Fruit fly (Drosophila melanogaster) whole organism, embryonic: ENCODE data around the gene syd.

Experiments used
- Bdp1 ChIP-seq: fragments of 200-800 bp; sonication (Bioruptor generic); optimal IDR thresholded peaks from 3 replicates; lab custom pipeline; 2016; ENCODE audit warnings: missing biosample characterization, missing genetic modification characterization
- CG10274 ChIP-seq: fragments of 200-800 bp; sonication (Bioruptor generic); optimal IDR thresholded peaks from 3 replicates; lab custom pipeline; 2017; ENCODE audit warnings: missing biosample characterization, mild to moderate bottlenecking, missing genetic modification characterization
- CG10462 ChIP-seq: fragments of 200-800 bp; sonication (Bioruptor generic); optimal IDR thresholded peaks from 2 replicates; lab custom pipeline; 2016; ENCODE audit warnings: missing biosample characterization, missing genetic modification characterization
- CG11398 ChIP-seq: fragments of 200-800 bp; sonication (Bioruptor generic); optimal IDR thresholded peaks from 2 replicates; lab custom pipeline; 2016; ENCODE audit warnings: missing biosample characterization, missing genetic modification characterization
- CG11456 ChIP-seq: fragments of 200-800 bp; sonication (Bioruptor generic); IDR thresholded peaks from 3 replicates; pipeline ENCODE4 v1.3.6; 2022; ENCODE audit warnings: missing biosample characterization, missing genetic modification characterization
- CG11504 ChIP-seq: fragments of 200-800 bp; sonication (Bioruptor generic); optimal IDR thresholded peaks from 3 replicates; lab custom pipeline; 2019; ENCODE audit warnings: missing biosample characterization, mild to moderate bottlenecking, missing genetic modification characterization, moderate library complexity
- CG12219 ChIP-seq: fragments of 200-800 bp; sonication (Bioruptor generic); optimal IDR thresholded peaks from 3 replicates; lab custom pipeline; 2018; ENCODE audit warnings: missing biosample characterization, mild to moderate bottlenecking, missing genetic modification characterization
- CG12769 ChIP-seq: fragments of 200-800 bp; sonication (Bioruptor generic); optimal IDR thresholded peaks from 2 replicates; lab custom pipeline; 2019; ENCODE audit warnings: missing biosample characterization, mild to moderate bottlenecking, missing genetic modification characterization, moderate library complexity
- CG13287 ChIP-seq: fragments of 200-800 bp; sonication (Bioruptor generic); IDR thresholded peaks from 2 replicates; pipeline ENCODE4 v1.3.6; 2022; ENCODE audit warnings: missing biosample characterization, missing genetic modification characterization; ENCODE audit not compliant: partially characterized antibody
- CG13775 ChIP-seq: fragments of 200-800 bp; sonication (Bioruptor generic); optimal IDR thresholded peaks from 3 replicates; lab custom pipeline; 2017; ENCODE audit warnings: missing biosample characterization, mild to moderate bottlenecking, missing genetic modification characterization
- CG14050 ChIP-seq: fragments of 200-800 bp; sonication (Bioruptor generic); IDR thresholded peaks from 3 replicates; pipeline ENCODE4 v1.3.6; 2022; ENCODE audit warnings: missing biosample characterization, missing genetic modification characterization
- CG16863 ChIP-seq: fragments of 200-800 bp; sonication (Bioruptor generic); optimal IDR thresholded peaks from 3 replicates; lab custom pipeline; 2016; ENCODE audit warnings: missing biosample characterization, missing genetic modification characterization
- CG17186 ChIP-seq: fragments of 200-800 bp; sonication (Bioruptor generic); optimal IDR thresholded peaks from 3 replicates; lab custom pipeline; 2017; ENCODE audit warnings: missing biosample characterization, missing genetic modification reagents, missing genetic modification characterization
- CG17802 ChIP-seq: fragments of 200-800 bp; sonication (Bioruptor generic); optimal IDR thresholded peaks from 2 replicates; lab custom pipeline; 2018; ENCODE audit warnings: missing biosample characterization, mild to moderate bottlenecking, missing genetic modification characterization, moderate library complexity
- CG1832 ChIP-seq: fragments of 200-800 bp; sonication (Bioruptor generic); optimal IDR thresholded peaks from 2 replicates; lab custom pipeline; 2017; ENCODE audit warnings: missing biosample characterization, mild to moderate bottlenecking, missing genetic modification characterization, inconsistent platforms
- CG18619 ChIP-seq: fragments of 200-800 bp; sonication (Bioruptor generic); optimal IDR thresholded peaks from 3 replicates; lab custom pipeline; 2017; ENCODE audit warnings: missing biosample characterization, mild to moderate bottlenecking, missing genetic modification characterization
- CG2120 ChIP-seq: fragments of 200-800 bp; sonication (Bioruptor generic); optimal IDR thresholded peaks from 3 replicates; lab custom pipeline; 2016; ENCODE audit warnings: missing biosample characterization, missing genetic modification characterization
- CG4424 ChIP-seq: fragments of 200-800 bp; sonication (Bioruptor generic); optimal IDR thresholded peaks from 3 replicates; lab custom pipeline; 2016; ENCODE audit warnings: missing biosample characterization, missing genetic modification characterization
- CG4820 ChIP-seq: fragments of 200-800 bp; sonication (Bioruptor generic); optimal IDR thresholded peaks from 3 replicates; lab custom pipeline; 2016; ENCODE audit warnings: missing biosample characterization, missing genetic modification characterization
- CG5953 ChIP-seq: fragments of 200-800 bp; sonication (Bioruptor generic); IDR thresholded peaks from 2 replicates; pipeline ENCODE4 v1.3.6; 2022; ENCODE audit warnings: missing biosample characterization, missing genetic modification characterization
- CG6683 ChIP-seq: fragments of 200-800 bp; sonication (Bioruptor generic); optimal IDR thresholded peaks from 2 replicates; lab custom pipeline; 2017; ENCODE audit warnings: missing biosample characterization, mild to moderate bottlenecking, missing genetic modification characterization, missing genetic modification reagents
- CG6689 ChIP-seq: fragments of 200-800 bp; sonication (Bioruptor generic); IDR thresholded peaks from 2 replicates; pipeline ENCODE4 v1.3.6; 2022; ENCODE audit warnings: missing biosample characterization, missing genetic modification characterization
- CG6791 ChIP-seq: fragments of 200-800 bp; sonication (Bioruptor generic); IDR thresholded peaks from 3 replicates; pipeline ENCODE4 v1.3.6; 2022; ENCODE audit warnings: missing biosample characterization, missing genetic modification characterization; ENCODE audit not compliant: partially characterized antibody
- CG7357 ChIP-seq: fragments of 200-800 bp; sonication (Bioruptor generic); IDR thresholded peaks from 3 replicates; pipeline ENCODE4 v1.3.6; 2022; ENCODE audit warnings: missing biosample characterization, missing genetic modification characterization
- CG9609 ChIP-seq: fragments of 200-800 bp; sonication (Bioruptor generic); optimal IDR thresholded peaks from 3 replicates; lab custom pipeline; 2016; ENCODE audit warnings: missing biosample characterization, missing genetic modification characterization
- D ChIP-seq, 2 experiments: fragments of 200-800 bp in 1 of 2; fragments of >200 bp in 1 of 2; sonication (Bioruptor generic) in 1 of 2; optimal IDR thresholded peaks; 2 replicates in 1 of 2; 3 replicates in 1 of 2; lab custom pipeline; 2017; ENCODE audit warnings: mild to moderate bottlenecking in 1 of 2, missing biosample characterization in 1 of 2, missing genetic modification characterization in 1 of 2, missing genetic modification reagents in 1 of 2
- Dip3 ChIP-seq: fragments of 200-800 bp; sonication (Bioruptor generic); optimal IDR thresholded peaks from 3 replicates; lab custom pipeline; 2016; ENCODE audit warnings: missing biosample characterization, missing genetic modification characterization
- Hr39 ChIP-seq: fragments of >200 bp; optimal IDR thresholded peaks from 2 replicates; lab custom pipeline; 2017
- NfI ChIP-seq: fragments of 200-800 bp; sonication (Bioruptor generic); optimal IDR thresholded peaks from 3 replicates; lab custom pipeline; 2018; ENCODE audit warnings: missing biosample characterization, mild to moderate bottlenecking, missing genetic modification characterization, moderate library complexity
- PHDP ChIP-seq: fragments of 200-800 bp; sonication (Bioruptor generic); optimal IDR thresholded peaks from 3 replicates; lab custom pipeline; 2018; ENCODE audit warnings: missing biosample characterization, mild to moderate bottlenecking, missing genetic modification characterization, moderate library complexity
- abd-A ChIP-seq: fragments of 200-800 bp; sonication (Bioruptor generic); optimal IDR thresholded peaks from 3 replicates; lab custom pipeline; 2019; ENCODE audit warnings: missing biosample characterization, mild to moderate bottlenecking, missing genetic modification characterization, moderate library complexity
- ara ChIP-seq: fragments of 200-800 bp; sonication (Bioruptor generic); IDR thresholded peaks from 2 replicates; pipeline ENCODE4 v1.3.6; 2022; ENCODE audit warnings: missing biosample characterization, missing genetic modification characterization
- crol ChIP-seq: fragments of 200-800 bp; sonication (Bioruptor generic); IDR thresholded peaks from 2 replicates; pipeline ENCODE4 v1.3.6; 2022; ENCODE audit warnings: missing biosample characterization, missing genetic modification characterization
- fd3F ChIP-seq: fragments of 200-800 bp; sonication (Bioruptor generic); optimal IDR thresholded peaks from 2 replicates; lab custom pipeline; 2018; ENCODE audit warnings: missing biosample characterization, mild to moderate bottlenecking, missing genetic modification characterization, moderate library complexity
- grn ChIP-seq: fragments of 200-800 bp; sonication (Bioruptor generic); optimal IDR thresholded peaks from 3 replicates; lab custom pipeline; 2017; ENCODE audit warnings: missing biosample characterization, missing genetic modification characterization
- hkb ChIP-seq, 2 experiments: fragments of 200-800 bp in 1 of 2; fragments of >200 bp in 1 of 2; sonication (Bioruptor generic) in 1 of 2; IDR thresholded peaks in 1 of 2; optimal IDR thresholded peaks in 1 of 2; 2 replicates each; pipeline versions ENCODE4 v1.3.6 to Lab custom; 2017 to 2022; ENCODE audit warnings: missing biosample characterization in 1 of 2, missing genetic modification characterization in 1 of 2
- inv ChIP-seq: fragments of 200-800 bp; sonication (Bioruptor generic); IDR thresholded peaks from 2 replicates; pipeline ENCODE4 v1.3.6; 2022; ENCODE audit warnings: missing biosample characterization, missing genetic modification characterization; ENCODE audit not compliant: partially characterized antibody
- kni ChIP-seq: fragments of 200-800 bp; sonication (Bioruptor generic); optimal IDR thresholded peaks from 3 replicates; lab custom pipeline; 2017; ENCODE audit warnings: mild to moderate bottlenecking, missing biosample characterization, missing genetic modification reagents, missing genetic modification characterization
- lilli ChIP-seq: fragments of 200-800 bp; sonication (Bioruptor generic); optimal IDR thresholded peaks from 3 replicates; lab custom pipeline; 2016; ENCODE audit warnings: missing biosample characterization, missing genetic modification characterization
- luna ChIP-seq: fragments of 200-800 bp; sonication (Bioruptor generic); optimal IDR thresholded peaks from 2 replicates; lab custom pipeline; 2016; ENCODE audit warnings: missing biosample characterization, missing genetic modification characterization
- oc ChIP-seq: fragments of 200-800 bp; sonication (Bioruptor generic); optimal IDR thresholded peaks from 2 replicates; lab custom pipeline; 2018; ENCODE audit warnings: missing biosample characterization, mild to moderate bottlenecking, missing genetic modification characterization, moderate library complexity
- otp ChIP-seq: fragments of 200-800 bp; sonication (Bioruptor generic); IDR thresholded peaks from 3 replicates; pipeline ENCODE4, ENCODE4 v1.3.6; 2022; ENCODE audit warnings: missing biosample characterization, missing genetic modification characterization
- p53 ChIP-seq: fragments of 200-800 bp; sonication (Bioruptor generic); optimal IDR thresholded peaks from 2 replicates; lab custom pipeline; 2016; ENCODE audit warnings: missing biosample characterization, missing genetic modification characterization
- pb ChIP-seq: fragments of 200-800 bp; sonication (Bioruptor generic); optimal IDR thresholded peaks from 3 replicates; lab custom pipeline; 2016; ENCODE audit warnings: missing biosample characterization, missing genetic modification characterization
- phol ChIP-seq: fragments of 200-800 bp; sonication (Bioruptor generic); optimal IDR thresholded peaks from 3 replicates; lab custom pipeline; 2018; ENCODE audit warnings: missing biosample characterization, mild to moderate bottlenecking, missing genetic modification characterization, moderate library complexity
- sqz ChIP-seq: fragments of 200-800 bp; sonication (Bioruptor generic); optimal IDR thresholded peaks from 3 replicates; lab custom pipeline; 2018; ENCODE audit warnings: missing biosample characterization, mild to moderate bottlenecking, missing genetic modification characterization
- tup ChIP-seq: fragments of 200-800 bp; sonication (Bioruptor generic); optimal IDR thresholded peaks from 2 replicates; lab custom pipeline; 2016; ENCODE audit warnings: missing biosample characterization, mild to moderate bottlenecking, missing genetic modification characterization, moderate library complexity
- wdn ChIP-seq: fragments of 200-800 bp; sonication (Bioruptor generic); IDR thresholded peaks from 2 replicates; pipeline ENCODE4 v1.3.6; 2022; ENCODE audit warnings: missing biosample characterization, missing genetic modification characterization
- zen2 ChIP-seq: fragments of 200-800 bp; sonication (Bioruptor generic); IDR thresholded peaks from 3 replicates; pipeline ENCODE4 v1.3.6; 2022; ENCODE audit warnings: missing biosample characterization, missing genetic modification characterization; ENCODE audit not compliant: partially characterized antibody

The syd gene

DNA sequence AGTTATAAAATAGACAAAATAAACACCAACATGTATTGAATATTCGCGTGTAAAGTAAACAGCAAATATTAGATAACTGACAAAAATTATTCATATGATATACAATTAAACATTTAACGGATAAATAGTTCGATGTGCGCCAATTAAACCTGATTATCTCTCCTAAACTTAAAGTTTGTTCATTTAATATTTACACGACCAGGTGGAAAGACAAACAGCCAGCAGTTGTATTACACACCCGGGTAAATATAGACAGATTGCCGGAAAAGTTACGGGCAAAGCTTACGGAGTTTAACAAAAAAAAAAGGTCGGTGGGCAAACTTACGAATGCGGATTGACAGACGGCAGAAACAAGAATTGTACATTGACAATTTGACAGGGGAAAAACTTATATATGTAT lies 53.8 kb downstream of the syd start (continued):
- TF ChIP-seq sqz (GFP tag; lab: Kevin White, UChicago), result peak; percentile 7
- peak; percentile 77 for TF ChIP-seq CG6683 (GFP tag; lab: Kevin White, UChicago)
- TF ChIP-seq tup (GFP tag; lab: Kevin White, UChicago), result peak; percentile 25
- TF ChIP-seq otp, result peak; percentile 59; the same call in 1 of the 3 replicates
- no peak for TF ChIP-seq CG4424
- no peak for TF ChIP-seq grn (GFP tag; lab: Kevin White, UChicago)
- peak; percentile 26 for TF ChIP-seq CG10274 (GFP tag; lab: Kevin White, UChicago)
- no peak for TF ChIP-seq CG11456
- no peak for TF ChIP-seq kni (GFP tag; lab: Kevin White, UChicago)
- TF ChIP-seq pb (GFP tag; lab: Kevin White, UChicago), result peak; percentile 20
- TF ChIP-seq hkb (optimal IDR thresholded peaks at IDR 0.05; lab: Kevin White, UChicago), result no peak
- peak; percentile 38; the same call in 1 of the 2 replicates for TF ChIP-seq hkb (GFP tag; IDR thresholded peaks at IDR 0.05; lab: Robert Waterston, UW)
- no peak for TF ChIP-seq abd-A (tag; lab: Kevin White, UChicago)
- peak; percentile 14 for TF ChIP-seq CG17186 (GFP tag; lab: Kevin White, UChicago)
- peak; percentile 65 for TF ChIP-seq CG12219 (GFP tag; lab: Kevin White, UChicago)
- no peak for TF ChIP-seq inv
- no peak for TF ChIP-seq CG13287 (GFP tag; lab: Robert Waterston, UW)
- TF ChIP-seq CG11504 (tag; lab: Kevin White, UChicago), result peak; percentile 57
- no peak for TF ChIP-seq D (optimal IDR thresholded peaks at IDR 0.05; lab: Kevin White, UChicago)
- TF ChIP-seq D (GFP tag; optimal IDR thresholded peaks at IDR 0.05; lab: Kevin White, UChicago), result no peak
- peak; percentile 66 for TF ChIP-seq CG2120 (GFP tag; lab: Kevin White, UChicago)
- peak; percentile 42 for TF ChIP-seq oc (tag; lab: Kevin White, UChicago)
- TF ChIP-seq Hr39 (lab: Kevin White, UChicago), result no peak
- TF ChIP-seq Bdp1, result peak; percentile 48
- peak; percentile 30; the same call in 1 of the 2 replicates for TF ChIP-seq CG5953 (GFP tag; lab: Robert Waterston, UW)
- TF ChIP-seq p53 (GFP tag; lab: Kevin White, UChicago), result no peak
- TF ChIP-seq CG7357 (GFP tag; lab: Robert Waterston, UW), result no peak
- TF ChIP-seq CG12769, result peak; percentile 85

DNA sequence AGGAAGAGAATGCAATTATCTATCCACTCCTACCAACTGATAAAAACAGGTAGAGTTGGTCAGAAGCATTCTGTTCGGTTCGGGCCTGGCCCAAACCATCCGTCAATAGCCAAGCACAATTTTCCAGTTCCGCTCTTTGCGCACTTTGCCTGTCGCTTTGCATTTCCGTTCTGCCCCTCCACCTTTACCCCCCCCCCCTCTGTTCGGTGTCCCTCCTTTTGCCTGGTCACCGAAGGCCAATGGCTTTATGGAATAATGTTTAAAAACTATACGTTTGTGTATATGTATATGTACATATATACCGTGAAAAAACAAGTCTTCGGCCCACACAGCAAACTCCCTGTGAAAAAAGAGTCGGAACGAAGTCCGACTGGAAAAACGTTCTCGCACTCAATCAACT lies 54.8 kb downstream of the syd start:
- TF ChIP-seq kni (GFP tag; lab: Kevin White, UChicago), result peak; percentile 18
- TF ChIP-seq CG6791, result no peak
- TF ChIP-seq CG17802 (tag; lab: Kevin White, UChicago), result no peak
- TF ChIP-seq lilli (GFP tag; lab: Kevin White, UChicago), result no peak
- 0 out of 3 replicates have a peak, but pooled peaks have one; percentile 13 for TF ChIP-seq zen2 (GFP tag; lab: Robert Waterston, UW)
- no peak for TF ChIP-seq luna (GFP tag; lab: Kevin White, UChicago)
- TF ChIP-seq wdn (GFP tag; lab: Robert Waterston, UW), result no peak
- TF ChIP-seq crol (GFP tag; lab: Robert Waterston, UW), result peak; percentile 70

DNA sequence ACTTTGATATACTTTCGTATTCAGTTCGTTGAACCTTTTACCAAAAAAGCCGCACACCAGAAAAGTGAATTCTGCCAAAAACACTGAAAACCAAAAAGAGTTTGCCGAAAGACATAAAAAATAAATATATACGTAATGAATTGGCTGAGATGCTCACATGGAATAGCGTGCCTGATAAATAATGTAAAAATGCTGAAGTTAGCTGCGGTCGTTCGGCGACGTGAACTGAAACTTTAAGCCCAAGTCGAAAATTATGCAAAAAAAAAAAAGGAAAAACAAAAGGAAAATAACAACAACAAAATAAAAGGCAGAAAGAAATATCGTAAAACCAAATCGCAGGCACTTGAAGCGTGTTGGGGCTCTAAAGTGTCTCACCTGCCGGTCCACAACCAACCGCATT lies 56.3 kb downstream of the syd start:
- TF ChIP-seq CG16863 (GFP tag; lab: Kevin White, UChicago) (no peak), CG4820 (GFP tag; lab: Kevin White, UChicago) (no peak), CG18619 (GFP tag; lab: Kevin White, UChicago) (no peak), CG13775 (GFP tag; lab: Kevin White, UChicago) (no peak), CG11398 (no peak), CG1832 (GFP tag; lab: Kevin White, UChicago) (no peak), NfI (no peak), fd3F (no peak), CG6689 (no peak), PHDP (tag; lab: Kevin White, UChicago) (no peak), CG14050 (GFP tag; lab: Robert Waterston, UW) (no peak), Dip3 (GFP tag; lab: Kevin White, UChicago) (no peak), CG2120 (GFP tag; lab: Kevin White, UChicago) (no peak), CG10462 (GFP tag; lab: Kevin White, UChicago) (no peak), phol (no peak), CG9609 (GFP tag; lab: Kevin White, UChicago) (no peak), ara (GFP tag; lab: Robert Waterston, UW) (no peak)
